Fruit fly (Drosophila melanogaster) Kc167 (cell line): ENCODE data around the gene CG10164.

Experiments used
- Myc ChIP-seq: fragments of >200 bp; optimal IDR thresholded peaks from 2 replicates; lab custom pipeline; 2017; ENCODE audit warnings: missing external identifiers
- Sin3A ChIP-seq: fragments of >200 bp; optimal IDR thresholded peaks from 2 replicates; lab custom pipeline; 2018; ENCODE audit warnings: missing external identifiers
- h ChIP-seq: fragments of >200 bp; optimal IDR thresholded peaks from 3 replicates; lab custom pipeline; 2018; ENCODE audit warnings: missing external identifiers
- insv ChIP-seq: fragments of >200 bp; optimal IDR thresholded peaks from 3 replicates; lab custom pipeline; 2018; ENCODE audit warnings: missing external identifiers
- psq ChIP-seq: fragments of >200 bp; optimal IDR thresholded peaks from 2 replicates; lab custom pipeline; 2017; ENCODE audit warnings: missing external identifiers
- ttk ChIP-seq: sonication (Bioruptor generic); optimal IDR thresholded peaks from 2 replicates; lab custom pipeline; 2017; ENCODE audit warnings: missing external identifiers

DNA sequence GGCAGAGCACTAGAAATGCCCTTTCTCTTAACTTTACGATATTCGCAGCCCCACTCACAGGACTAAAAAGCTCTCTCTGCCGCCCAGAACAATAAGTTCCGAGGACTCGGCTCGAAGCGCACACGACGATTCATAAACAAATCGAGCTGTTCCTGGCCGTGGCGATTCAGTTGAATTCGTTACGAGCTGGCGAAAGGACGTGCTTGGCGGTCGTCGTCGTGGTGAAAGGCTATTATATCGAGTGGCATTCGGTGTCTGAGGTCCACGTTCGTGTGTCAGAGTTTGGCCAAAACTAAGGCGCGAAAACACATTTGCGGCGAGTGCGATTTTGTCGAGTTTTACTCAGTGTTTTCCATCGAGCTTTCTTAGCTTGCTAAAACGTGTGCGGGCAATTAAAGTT lies 501 bp upstream of the CG10164 start, which contains the start of gene beat-IV:
- TF ChIP-seq ttk (lab: Kevin White, UChicago) = no peak
- no peak for TF ChIP-seq psq
- TF ChIP-seq Sin3A (lab: Kevin White, UChicago) = no peak
- no peak for TF ChIP-seq h (lab: Kevin White, UChicago)
- no peak for TF ChIP-seq Myc (lab: Kevin White, UChicago)
- no peak for TF ChIP-seq insv (lab: Kevin White, UChicago)
